Worm (Caenorhabditis elegans) whole organism, L4/young adult: ENCODE results near the gene R09E10.8.

Experiments
- W03F9.2 ChIP-seq: fragments of 150-350 bp; optimal IDR thresholded peaks from 2 replicates; lab custom pipeline; 2014; ENCODE audit warnings: missing biosample characterization, missing genetic modification characterization
- dao-5 ChIP-seq: sonication (generic microtip); optimal IDR thresholded peaks from 2 replicates; lab custom pipeline; 2016; ENCODE audit warnings: missing genotype, missing genetic modification characterization, moderate library complexity, missing compliant biosample characterization
- him-1 ChIP-seq: sonication (generic microtip); optimal IDR thresholded peaks from 2 replicates; lab custom pipeline; 2016; ENCODE audit warnings: missing genotype, missing genetic modification reagents, missing genetic modification characterization, missing compliant biosample characterization

ce11 chrIV:10295084-10295483 lies 15.1 kb downstream of the R09E10.8 start, which contains the start of gene R09E10.13:
- TF ChIP-seq him-1 (no peak), dao-5 (no peak), W03F9.2 (tag; lab: Kevin White, UChicago) (no peak)
